Fruit fly (Drosophila melanogaster) whole organism, pupa: ENCODE data around the gene eIF2Bepsilon.

Experiments
- CG10348 ChIP-seq: fragments of 200-800 bp; sonication (Bioruptor generic); IDR thresholded peaks from 2 replicates; pipeline ENCODE4 v1.3.6; 2022; ENCODE audit warnings: missing biosample characterization, missing genetic modification characterization
- CG12605 ChIP-seq: fragments of 200-800 bp; sonication (Bioruptor generic); IDR thresholded peaks from 2 replicates; pipeline ENCODE4 v1.3.6; 2022; ENCODE audit warnings: missing biosample characterization, missing genetic modification characterization
- CG13204 ChIP-seq: fragments of 200-800 bp; sonication (Bioruptor generic); optimal IDR thresholded peaks from 2 replicates; lab custom pipeline; 2018; ENCODE audit warnings: missing biosample characterization, mild to moderate bottlenecking, missing genetic modification characterization, moderate library complexity
- CG14655 ChIP-seq: fragments of 200-800 bp; sonication (Bioruptor generic); optimal IDR thresholded peaks from 3 replicates; lab custom pipeline; 2017; ENCODE audit warnings: mild to moderate bottlenecking, missing biosample characterization, missing genetic modification reagents, missing genetic modification characterization
- CG15710 ChIP-seq: fragments of 200-800 bp; sonication (Bioruptor generic); optimal IDR thresholded peaks from 2 replicates; lab custom pipeline; 2018; ENCODE audit warnings: missing biosample characterization, mild to moderate bottlenecking, missing genetic modification characterization, moderate library complexity
- CG17806 ChIP-seq: fragments of 200-800 bp; sonication (Bioruptor generic); optimal IDR thresholded peaks from 2 replicates; lab custom pipeline; 2018; ENCODE audit warnings: missing biosample characterization, mild to moderate bottlenecking, missing genetic modification characterization, moderate library complexity
- CG32121 ChIP-seq: fragments of 200-800 bp; sonication (Bioruptor generic); IDR thresholded peaks from 2 replicates; pipeline ENCODE4 v1.3.6; 2022; ENCODE audit warnings: missing biosample characterization, missing genetic modification characterization
- CG34367 ChIP-seq: fragments of 200-800 bp; sonication (Bioruptor generic); optimal IDR thresholded peaks from 2 replicates; lab custom pipeline; 2018; ENCODE audit warnings: missing biosample characterization, mild to moderate bottlenecking, missing genetic modification characterization
- CG4496 ChIP-seq: fragments of 200-800 bp; sonication (Bioruptor generic); IDR thresholded peaks from 3 replicates; pipeline ENCODE4 v1.3.6; 2022; ENCODE audit warnings: missing biosample characterization, missing genetic modification characterization
- CG8159 ChIP-seq: fragments of 200-800 bp; sonication (Bioruptor generic); optimal IDR thresholded peaks from 3 replicates; lab custom pipeline; 2018; ENCODE audit warnings: missing biosample characterization, mild to moderate bottlenecking, missing genetic modification characterization, moderate library complexity
- CG8301 ChIP-seq: fragments of 200-800 bp; sonication (Bioruptor generic); optimal IDR thresholded peaks from 2 replicates; lab custom pipeline; 2018; ENCODE audit warnings: missing biosample characterization, mild to moderate bottlenecking, missing genetic modification characterization
- CG9948 ChIP-seq: fragments of 200-800 bp; sonication (Bioruptor generic); optimal IDR thresholded peaks from 2 replicates; lab custom pipeline; 2018; ENCODE audit warnings: missing biosample characterization, mild to moderate bottlenecking, missing genetic modification characterization, moderate library complexity
- D1 ChIP-seq: fragments of 200-800 bp; sonication (Bioruptor generic); optimal IDR thresholded peaks from 2 replicates; lab custom pipeline; 2018; ENCODE audit warnings: missing biosample characterization, mild to moderate bottlenecking, missing genetic modification characterization, moderate library complexity
- EcR ChIP-seq: fragments of 200-800 bp; sonication (Bioruptor generic); optimal IDR thresholded peaks from 3 replicates; lab custom pipeline; 2019; ENCODE audit warnings: missing biosample characterization, missing genetic modification characterization, mild to moderate bottlenecking, moderate library complexity, missing genetic modification reagents
- Ets98B ChIP-seq: fragments of 200-800 bp; sonication (Bioruptor generic); IDR thresholded peaks from 2 replicates; pipeline ENCODE4 v1.3.6; 2022; ENCODE audit warnings: missing biosample characterization, missing genetic modification characterization
- Pif1A ChIP-seq: fragments of 200-800 bp; sonication (Bioruptor generic); optimal IDR thresholded peaks from 3 replicates; lab custom pipeline; 2016; ENCODE audit warnings: missing biosample characterization, missing genetic modification characterization
- Pif1B ChIP-seq: fragments of 200-800 bp; sonication (Bioruptor generic); optimal IDR thresholded peaks from 3 replicates; lab custom pipeline; 2016; ENCODE audit warnings: missing biosample characterization, missing genetic modification characterization
- Snoo ChIP-seq: fragments of 200-800 bp; sonication (Bioruptor generic); optimal IDR thresholded peaks from 3 replicates; lab custom pipeline; 2017; ENCODE audit warnings: missing biosample characterization, mild to moderate bottlenecking, missing genetic modification characterization, inconsistent platforms
- fd96Ca ChIP-seq: fragments of 200-800 bp; sonication (Bioruptor generic); IDR thresholded peaks from 3 replicates; pipeline ENCODE4 v1.3.6; 2022; ENCODE audit warnings: missing biosample characterization, missing genetic modification characterization
- gl ChIP-seq: fragments of 200-800 bp; sonication (Bioruptor generic); optimal IDR thresholded peaks from 2 replicates; lab custom pipeline; 2018; ENCODE audit warnings: missing biosample characterization, mild to moderate bottlenecking, missing genetic modification characterization
- rn ChIP-seq: fragments of 200-800 bp; sonication (Bioruptor generic); IDR thresholded peaks from 2 replicates; pipeline ENCODE4 v1.3.6; 2022; ENCODE audit warnings: missing biosample characterization, missing genetic modification characterization

The eIF2Bepsilon gene

DNA sequence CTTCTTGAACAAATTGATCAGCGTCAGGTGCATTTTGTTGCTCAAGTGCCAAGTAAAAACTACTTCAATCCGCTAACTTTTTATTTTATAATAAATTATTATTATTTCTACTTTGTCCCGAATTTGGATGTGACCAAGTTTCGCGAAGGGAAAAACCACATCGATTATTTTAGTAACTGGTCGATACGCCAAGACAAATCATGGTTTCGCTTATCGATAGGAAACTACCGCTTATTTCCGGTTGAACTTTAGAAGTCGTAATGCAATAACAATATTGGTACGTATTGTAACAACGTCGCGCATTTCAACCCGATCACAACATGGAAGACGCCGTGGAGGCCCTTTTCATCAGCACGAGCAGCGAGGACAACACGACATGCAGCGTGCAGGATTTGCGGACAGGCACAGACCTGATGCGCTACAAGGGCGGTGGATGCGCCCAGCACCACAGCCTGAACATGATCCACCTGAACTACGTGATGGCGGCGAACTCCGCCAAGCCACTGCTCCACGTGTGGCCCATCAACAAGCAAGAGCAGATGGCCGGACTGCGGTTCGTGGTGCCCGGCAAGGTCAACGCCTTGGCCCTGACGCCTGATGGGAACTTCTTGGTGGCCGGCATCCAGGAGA lies 45.5 kb downstream of the eIF2Bepsilon start, which contains the start of the genes CG14817 and CG14805:
Gene CG14817 (minus strand): TSS at position 164 of the 630 bp plus-strand sequence.
Gene CG14805 (plus strand): TSS at position 211 of the 630 bp plus-strand sequence.
- no peak for TF ChIP-seq CG9948 (tag; lab: Kevin White, UChicago)
- peak; percentile 54 for TF ChIP-seq gl (tag; lab: Kevin White, UChicago)
- TF ChIP-seq D1 (tag; lab: Kevin White, UChicago): no peak
- TF ChIP-seq CG10348 (GFP tag; lab: Robert Waterston, UW): no peak
- peak; percentile 4 for TF ChIP-seq CG17806
- TF ChIP-seq Pif1A (GFP tag; lab: Kevin White, UChicago): no peak
- TF ChIP-seq CG15710: peak; percentile 34
- no peak for TF ChIP-seq CG12605 (GFP tag; lab: Robert Waterston, UW)
- no peak for TF ChIP-seq CG8301 (tag; lab: Kevin White, UChicago)
- no peak for TF ChIP-seq fd96Ca (GFP tag; lab: Robert Waterston, UW)
- no peak for TF ChIP-seq CG8159 (tag; lab: Kevin White, UChicago)
- no peak for TF ChIP-seq CG13204
- no peak for TF ChIP-seq rn (GFP tag; lab: Robert Waterston, UW)
- no peak for TF ChIP-seq Pif1B (GFP tag; lab: Kevin White, UChicago)
- peak; percentile 8; the same call in 1 of the 2 replicates for TF ChIP-seq Ets98B
- no peak for TF ChIP-seq CG14655 (GFP tag; lab: Kevin White, UChicago)
- TF ChIP-seq CG34367 (tag; lab: Kevin White, UChicago): peak; percentile 58
- TF ChIP-seq Snoo (tag; lab: Kevin White, UChicago): peak; percentile 82
- TF ChIP-seq CG4496 (GFP tag; lab: Robert Waterston, UW): peak; percentile 76
- peak; percentile 62 for TF ChIP-seq EcR (GFP tag; lab: Kevin White, UChicago)
- no peak for TF ChIP-seq CG32121 (GFP tag; lab: Robert Waterston, UW)
- TF ChIP-seq, all 21 proteins: peak for 8

DNA sequence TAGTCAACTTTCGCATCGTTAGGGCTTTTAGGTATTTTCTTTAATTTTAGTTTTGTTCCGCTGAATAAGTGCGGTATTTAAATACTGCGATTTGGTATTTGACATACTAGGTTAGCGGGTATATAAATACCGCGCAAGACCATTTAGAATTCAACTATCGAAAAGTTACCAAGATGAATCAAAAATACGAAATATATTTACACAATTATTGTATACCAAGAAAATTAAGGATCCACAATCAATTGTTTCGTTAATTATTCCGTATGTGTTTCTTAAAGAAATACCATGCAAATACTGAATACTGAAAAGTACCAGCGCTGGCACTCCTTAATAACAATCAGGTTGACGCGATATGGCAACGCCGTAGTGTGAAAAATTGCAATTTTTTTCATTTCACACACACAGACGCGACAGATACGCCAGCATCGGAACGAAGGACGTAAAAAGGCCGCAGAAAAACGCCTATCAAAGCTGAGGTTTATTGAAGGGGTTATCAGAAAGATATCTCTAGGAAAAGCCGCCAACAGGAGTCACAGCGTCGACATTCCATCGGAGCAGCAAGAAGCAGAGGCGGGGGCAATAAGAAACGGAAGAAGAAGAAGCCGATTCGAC lies 49.1 kb downstream of the eIF2Bepsilon start, which contains the start of the genes Pgam5 and Vps26:
Gene Pgam5 (minus strand): TSS at position 51 of the 612 bp plus-strand sequence.
Gene Vps26 (plus strand): TSS at position 339 of the 612 bp plus-strand sequence.
- TF ChIP-seq CG34367 (tag; lab: Kevin White, UChicago): no peak
- TF ChIP-seq CG9948 (tag; lab: Kevin White, UChicago): no peak
- TF ChIP-seq CG14655 (GFP tag; lab: Kevin White, UChicago): no peak
- no peak for TF ChIP-seq D1 (tag; lab: Kevin White, UChicago)
- TF ChIP-seq CG32121 (GFP tag; lab: Robert Waterston, UW): no peak
- no peak for TF ChIP-seq CG8301 (tag; lab: Kevin White, UChicago)
- no peak for TF ChIP-seq Pif1A (GFP tag; lab: Kevin White, UChicago)
- no peak for TF ChIP-seq rn (GFP tag; lab: Robert Waterston, UW)
- TF ChIP-seq CG17806: no peak
- TF ChIP-seq CG8159 (tag; lab: Kevin White, UChicago): no peak
- no peak for TF ChIP-seq Ets98B
- TF ChIP-seq CG13204: no peak
- TF ChIP-seq fd96Ca (GFP tag; lab: Robert Waterston, UW): no peak
- TF ChIP-seq CG12605 (GFP tag; lab: Robert Waterston, UW): no peak
- TF ChIP-seq Snoo (tag; lab: Kevin White, UChicago): no peak
- no peak for TF ChIP-seq gl (tag; lab: Kevin White, UChicago)
- TF ChIP-seq EcR (GFP tag; lab: Kevin White, UChicago): no peak
- TF ChIP-seq CG15710: no peak
- no peak for TF ChIP-seq CG10348 (GFP tag; lab: Robert Waterston, UW)
- TF ChIP-seq CG4496 (GFP tag; lab: Robert Waterston, UW): no peak
- TF ChIP-seq, all 21 proteins: peak for 0
